Worm (Caenorhabditis elegans): ENCODE data around the gene cin-4.

The cin-4 gene

DNA sequence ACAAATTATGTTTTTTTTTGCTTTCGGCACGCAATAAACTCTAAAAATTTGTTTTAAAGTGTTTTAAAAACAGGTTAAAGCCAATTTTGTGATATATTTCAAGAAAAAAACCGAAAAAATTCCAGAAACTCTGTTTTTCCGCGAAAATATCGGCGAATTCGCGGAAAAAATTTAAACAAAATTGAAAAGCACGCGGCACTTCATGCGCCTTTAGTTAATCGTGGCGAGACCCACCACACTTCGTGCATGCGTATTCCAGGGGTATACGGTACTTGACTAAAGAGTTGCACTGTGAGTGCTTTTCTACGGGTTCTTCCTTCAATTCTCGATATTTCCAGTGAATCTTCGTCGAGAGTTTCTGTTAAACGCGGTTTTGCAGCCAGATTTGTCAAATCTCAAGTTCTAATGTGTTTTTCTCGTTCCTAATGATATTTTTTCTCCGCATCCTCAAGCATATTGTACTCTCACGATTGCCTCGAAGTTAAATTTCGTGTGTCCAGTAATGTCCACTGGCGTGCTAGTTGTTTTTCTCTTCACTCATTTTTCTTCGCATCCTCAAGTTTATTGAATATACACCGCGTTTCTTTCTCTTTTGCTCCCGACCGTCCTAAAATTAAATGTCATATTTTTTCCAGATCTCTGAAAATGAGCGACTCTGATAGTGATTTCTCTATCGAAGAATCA, at the start of gene cin-4:
TSS of gene cin-4 (plus strand) at position 634 of the 684 bp plus-strand sequence.
- TF ChIP-seq Y48G9A.11 (GFP tag; IDR thresholded peaks at IDR 0.05) (peak; percentile 47; the same call in 1 of the 2 replicates), lsy-2 (tag; optimal IDR thresholded peaks at IDR 0.05) (no peak), R02D3.7 (tag; optimal IDR thresholded peaks at IDR 0.05) (no peak), F49E8.2 (tag; optimal IDR thresholded peaks at IDR 0.05; ENCODE audit: borderline replicate concordance) (no peak), mep-1 (tag; optimal IDR thresholded peaks at IDR 0.05) (no peak), nhr-237 (tag; optimal IDR thresholded peaks at IDR 0.05) (no peak), T20F7.1 (GFP tag; optimal IDR thresholded peaks at IDR 0.05) (no peak), lin-1 (GFP tag; IDR thresholded peaks at IDR 0.05) (no peak), ceh-28 (tag; optimal IDR thresholded peaks at IDR 0.05) (no peak), vab-7 (GFP tag; IDR thresholded peaks at IDR 0.05) (no peak), ceh-44 (GFP tag; IDR thresholded peaks at IDR 0.05) (no peak), nhr-28 (tag; optimal IDR thresholded peaks at IDR 0.05) (no peak), unc-130 (GFP tag; optimal IDR thresholded peaks at IDR 0.05) (peak; percentile 42), fkh-10 (GFP tag; optimal IDR thresholded peaks at IDR 0.05) (no peak), Y75B8A.6 (GFP tag; IDR thresholded peaks at IDR 0.05) (no peak), Y105C5A.15 (GFP tag; IDR thresholded peaks at IDR 0.05) (no peak), F26F4.8 (GFP tag; conservative IDR thresholded peaks at IDR 0.05) (no peak), mxl-3 (GFP tag; optimal IDR thresholded peaks at IDR 0.05) (no peak), lin-38 (GFP tag; IDR thresholded peaks at IDR 0.05) (peak; percentile 54), php-3 (GFP tag; IDR thresholded peaks at IDR 0.05) (no peak), daf-19 (GFP tag; conservative IDR thresholded peaks at IDR 0.05) (no peak), nhr-77 (tag; optimal IDR thresholded peaks at IDR 0.05) (no peak), nhr-25 (tag; optimal IDR thresholded peaks at IDR 0.05; ENCODE audit: borderline replicate concordance, insufficient read depth) (no peak), tag-97 (GFP tag; IDR thresholded peaks at IDR 0.05) (no peak), dpl-1 (GFP tag; optimal IDR thresholded peaks at IDR 0.05) (no peak), zfp-2 (tag; optimal IDR thresholded peaks at IDR 0.05) (no peak)

DNA sequence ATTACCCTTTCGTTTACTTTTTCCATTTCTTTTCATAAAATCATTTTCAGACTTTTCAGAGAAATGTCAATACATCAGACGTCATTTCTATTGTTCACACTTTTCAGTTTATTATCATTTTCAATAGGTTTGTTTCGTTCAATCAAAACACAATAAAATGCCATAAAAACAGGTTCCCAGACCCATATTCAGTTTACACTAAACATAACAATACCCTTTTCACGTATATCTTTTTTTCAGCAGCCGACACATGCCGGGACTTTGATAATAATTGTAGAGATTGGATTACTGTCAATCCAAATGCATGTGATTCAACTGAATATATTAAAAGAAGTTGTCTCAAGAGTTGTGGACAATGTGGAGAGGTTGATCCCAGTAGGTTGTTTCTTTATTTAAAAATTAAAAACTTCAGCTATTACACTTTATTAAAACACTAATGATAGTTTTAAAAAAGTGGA, 48.2 kb upstream of the cin-4 start, which contains the start of gene C15F1.1:
TSS of gene C15F1.1 (plus strand) at position 51 of the 458 bp plus-strand sequence.
- TF ChIP-seq ceh-82 (tag; optimal IDR thresholded peaks at IDR 0.05) (no peak), nhr-41 (GFP tag; IDR thresholded peaks at IDR 0.05) (no peak), ctbp-1 (GFP tag; IDR thresholded peaks at IDR 0.05) (no peak), sdz-12 (GFP tag; optimal IDR thresholded peaks at IDR 0.05) (no peak), spr-1 (tag; optimal IDR thresholded peaks at IDR 0.05) (no peak), fkh-10 (GFP tag; optimal IDR thresholded peaks at IDR 0.05) (no peak), nhr-76 (tag; optimal IDR thresholded peaks at IDR 0.05) (no peak), ceh-32 (tag; optimal IDR thresholded peaks at IDR 0.05; ENCODE audit: poor library complexity) (no peak), tra-1 (GFP tag; IDR thresholded peaks at IDR 0.05) (no peak), Y5F2A.4 (GFP tag; optimal IDR thresholded peaks at IDR 0.05) (no peak), unc-130 (GFP tag; optimal IDR thresholded peaks at IDR 0.05) (no peak), ceh-20 (GFP tag; IDR thresholded peaks at IDR 0.05) (no peak), hlh-30 (tag; optimal IDR thresholded peaks at IDR 0.05; ENCODE audit: insufficient read depth) (no peak), F37D6.2 (tag; optimal IDR thresholded peaks at IDR 0.05) (no peak), skn-1 (tag; optimal IDR thresholded peaks at IDR 0.05) (no peak), ama-1 (optimal IDR thresholded peaks at IDR 0.05) (no peak), aha-1 (tag) (no peak)

All from whole organism, L4 larva.